Fruit fly (Drosophila melanogaster): ENCODE results near the gene CG3473.

dm6 chr2L:14556811-14557210, 6.7 kb downstream of the CG3473 start:
- TF ChIP-seq h (optimal IDR thresholded peaks at IDR 0.05): no peak
- TF ChIP-seq psq (optimal IDR thresholded peaks at IDR 0.05): no peak
- no peak for TF ChIP-seq Myc (optimal IDR thresholded peaks at IDR 0.05)
